Worm (Caenorhabditis elegans): ENCODE results near the gene sucg-1.

DNA sequence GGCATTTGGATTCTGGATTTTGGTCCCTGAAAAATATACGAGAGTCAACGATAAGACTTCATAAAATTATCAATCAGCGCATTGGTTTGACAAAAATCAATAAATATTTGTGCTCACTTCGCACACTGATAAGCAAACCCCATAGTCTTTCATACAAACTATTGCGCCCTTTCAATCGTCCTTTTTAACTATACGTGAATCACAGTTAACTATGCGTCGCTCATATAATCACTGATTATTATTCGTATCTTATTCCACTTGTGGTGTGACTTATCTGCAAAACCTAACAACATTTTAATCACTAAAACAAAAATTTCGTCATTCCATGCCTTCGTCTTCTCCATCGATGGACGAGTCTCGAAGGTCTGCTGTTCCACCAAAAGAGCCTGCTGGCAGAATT lies 17.9 kb upstream of the sucg-1 start, which contains the start of gene nhr-8:
- TF ChIP-seq nhr-6 (tag; optimal IDR thresholded peaks at IDR 0.05) (no peak), mbf-1 (tag; optimal IDR thresholded peaks at IDR 0.05) (no peak), egl-27 (tag; optimal IDR thresholded peaks at IDR 0.05) (no peak)

Data from whole organism, L2 larva.